In the genomic region with DNA sequence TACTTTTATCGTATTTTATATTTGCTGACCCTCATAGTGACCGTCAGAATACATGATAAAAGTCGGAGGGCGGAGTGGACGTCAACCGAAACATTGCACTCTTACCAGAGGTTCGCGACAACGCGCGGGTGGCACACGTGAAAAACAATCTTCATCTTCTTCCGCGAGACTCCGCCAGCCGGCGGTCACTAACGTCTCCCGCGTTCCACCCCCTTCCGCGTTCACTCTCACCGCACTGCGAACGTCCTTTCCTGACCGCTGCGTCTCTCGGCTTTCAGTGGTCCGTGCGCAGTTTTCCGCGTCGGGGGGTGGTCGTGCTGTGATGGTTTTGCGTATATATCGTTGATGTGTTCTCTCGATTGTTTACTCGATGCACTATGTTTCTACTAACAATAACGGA, we compare ENCODE assay signal across 5 worm cellular contexts.
TF ChIP-seq lines count a peak whose summit lies in the region.

No protein-coding gene starts in this region.

TF ChIP-seq in whole organism, L1 larva, 84 proteins besides CTCF, POLR2A, EP300 and RAD21:
- TF ChIP-seq dsc-1 (tag; optimal IDR thresholded peaks at IDR 0.05; lab: Kevin White, UChicago) (no peak), irx-1 (tag; optimal IDR thresholded peaks at IDR 0.05; lab: Kevin White, UChicago) (no peak), nhr-12 (tag; optimal IDR thresholded peaks at IDR 0.05; lab: Kevin White, UChicago) (no peak), lin-35 (GFP tag; optimal IDR thresholded peaks at IDR 0.05; lab: Kevin White, UChicago) (no peak), nhr-11 (tag; optimal IDR thresholded peaks at IDR 0.05; lab: Kevin White, UChicago) (no peak), nhr-84 (tag; optimal IDR thresholded peaks at IDR 0.05; lab: Kevin White, UChicago) (no peak), isw-1 (GFP tag; IDR thresholded peaks at IDR 0.05; lab: Robert Waterston, UW) (no peak), F16B12.6 (tag; optimal IDR thresholded peaks at IDR 0.05; lab: Kevin White, UChicago) (no peak), nhr-85 (tag; lab: Kevin White, UChicago) (peak; percentile 33), nhr-19 (GFP tag; conservative IDR thresholded peaks at IDR 0.05; lab: Robert Waterston, UW) (no peak), sox-4 (tag; optimal IDR thresholded peaks at IDR 0.05; lab: Kevin White, UChicago) (no peak), aha-1 (tag; optimal IDR thresholded peaks at IDR 0.05; lab: Kevin White, UChicago) (no peak), efl-1 (optimal IDR thresholded peaks at IDR 0.05; lab: Kevin White, UChicago) (no peak), efl-1 (GFP tag; optimal IDR thresholded peaks at IDR 0.05 in 1 of 2; lab: Kevin White, UChicago) (peak in 1 of 2 experiments; percentile 39), hpl-2 (GFP tag; optimal IDR thresholded peaks at IDR 0.05; lab: Kevin White, UChicago) (no peak), nhr-47 (tag; optimal IDR thresholded peaks at IDR 0.05; lab: Kevin White, UChicago) (no peak), C34B4.2 (tag; optimal IDR thresholded peaks at IDR 0.05; lab: Kevin White, UChicago) (no peak)

TF ChIP-seq in whole organism, L3 larva, 47 proteins besides CTCF, POLR2A, EP300 and RAD21:
- TF ChIP-seq aly-2 (tag; optimal IDR thresholded peaks at IDR 0.05; lab: Kevin White, UChicago) (no peak), nhr-12 (tag; optimal IDR thresholded peaks at IDR 0.05; lab: Kevin White, UChicago) (no peak), nhr-43 (tag; optimal IDR thresholded peaks at IDR 0.05; lab: Kevin White, UChicago; ENCODE audit: poor library complexity, severe bottlenecking) (peak; percentile 33), nhr-28 (tag; optimal IDR thresholded peaks at IDR 0.05; lab: Kevin White, UChicago) (no peak), ceh-82 (tag; optimal IDR thresholded peaks at IDR 0.05; lab: Kevin White, UChicago) (no peak), nhr-25 (tag; optimal IDR thresholded peaks at IDR 0.05; lab: Kevin White, UChicago) (peak; percentile 11), lin-39 (tag; optimal IDR thresholded peaks at IDR 0.05; lab: Kevin White, UChicago) (peak; percentile 62)
TF ChIP-seq in whole organism, L3 larva: peak in this region for 3.

TF ChIP-seq in whole organism, early embryonic, 17 proteins besides CTCF, POLR2A, EP300 and RAD21:
- TF ChIP-seq hmbx-1 (tag; optimal IDR thresholded peaks at IDR 0.05; lab: Kevin White, UChicago) (no peak), ceh-13 (GFP tag; optimal IDR thresholded peaks at IDR 0.05; lab: Kevin White, UChicago) (no peak), hmg-4 (GFP tag; optimal IDR thresholded peaks at IDR 0.05; lab: Kevin White, UChicago) (peak; percentile 86), scrt-1 (GFP tag; IDR thresholded peaks at IDR 0.05; lab: Robert Waterston, UW) (0 out of 2 replicates have a peak, but pooled peaks have one; percentile 19), ama-1 (optimal IDR thresholded peaks at IDR 0.05; lab: Kevin White, UChicago) (no peak), flt-1 (GFP tag; IDR thresholded peaks at IDR 0.05; lab: Robert Waterston, UW) (0 out of 2 replicates have a peak, but pooled peaks have one; percentile 34), F13C5.2 (tag; optimal IDR thresholded peaks at IDR 0.05; lab: Kevin White, UChicago) (peak; percentile 29), ets-7 (tag; optimal IDR thresholded peaks at IDR 0.05; lab: Kevin White, UChicago) (no peak), aly-1 (tag; optimal IDR thresholded peaks at IDR 0.05; lab: Kevin White, UChicago) (no peak), tbx-37 (GFP tag; conservative IDR thresholded peaks at IDR 0.05; lab: Robert Waterston, UW) (no peak), pes-1 (GFP tag; IDR thresholded peaks at IDR 0.05; lab: Robert Waterston, UW) (no peak), sea-1 (GFP tag; conservative IDR thresholded peaks at IDR 0.05; lab: Robert Waterston, UW) (0 out of 2 replicates have a peak, but pooled peaks have one; percentile 16), ceh-36 (tag; optimal IDR thresholded peaks at IDR 0.05; lab: Kevin White, UChicago) (no peak), hnd-1 (tag; optimal IDR thresholded peaks at IDR 0.05; lab: Kevin White, UChicago) (no peak), tra-4 (tag; optimal IDR thresholded peaks at IDR 0.05; lab: Kevin White, UChicago) (no peak), B0310.2 (tag; optimal IDR thresholded peaks at IDR 0.05; lab: Kevin White, UChicago) (no peak), tbx-11 (GFP tag; IDR thresholded peaks at IDR 0.05; lab: Robert Waterston, UW) (no peak)

TF ChIP-seq in whole organism, midembryonic, 9 proteins besides CTCF, POLR2A, EP300 and RAD21:
- TF ChIP-seq cog-1 (tag; optimal IDR thresholded peaks at IDR 0.05; lab: Kevin White, UChicago): peak; percentile 83
- TF ChIP-seq flt-1 (GFP tag; IDR thresholded peaks at IDR 0.05; lab: Robert Waterston, UW): peak; percentile 43; the same call in 1 of the 2 replicates
- TF ChIP-seq med-1 (GFP tag; optimal IDR thresholded peaks at IDR 0.05; lab: Kevin White, UChicago; ENCODE audit: insufficient read depth): no peak

TF ChIP-seq in whole organism, young adult, 124 proteins besides CTCF, POLR2A, EP300 and RAD21:
- TF ChIP-seq lin-26 (GFP tag; IDR thresholded peaks at IDR 0.05; lab: Robert Waterston, UW) (0 out of 2 replicates have a peak, but pooled peaks have one; percentile 39), ceh-40 (GFP tag; IDR thresholded peaks at IDR 0.05; lab: Robert Waterston, UW) (no peak), zfh-2 (GFP tag; conservative IDR thresholded peaks at IDR 0.05; lab: Robert Waterston, UW) (peak; percentile 91), rcor-1 (GFP tag; IDR thresholded peaks at IDR 0.05; lab: Robert Waterston, UW) (no peak), ZK185.1 (tag; optimal IDR thresholded peaks at IDR 0.05; lab: Kevin White, UChicago; ENCODE audit: poor library complexity, severe bottlenecking) (no peak), efl-1 (GFP tag; optimal IDR thresholded peaks at IDR 0.05; lab: Kevin White, UChicago) (no peak), unc-130 (GFP tag; optimal IDR thresholded peaks at IDR 0.05; lab: Kevin White, UChicago) (no peak), B0019.2 (GFP tag; conservative IDR thresholded peaks at IDR 0.05; lab: Robert Waterston, UW) (no peak), hlh-26 (GFP tag; conservative IDR thresholded peaks at IDR 0.05; lab: Robert Waterston, UW) (no peak), sptf-2 (GFP tag; optimal IDR thresholded peaks at IDR 0.05; lab: Kevin White, UChicago) (peak; percentile 45), dox-1 (GFP tag; IDR thresholded peaks at IDR 0.05; lab: Robert Waterston, UW) (0 out of 2 replicates have a peak, but pooled peaks have one; percentile 20), egrh-3 (GFP tag; IDR thresholded peaks at IDR 0.05; lab: Robert Waterston, UW) (peak; percentile 60; the same call in 1 of the 2 replicates)
